Worm (Caenorhabditis elegans): ENCODE measurements around the gene dnj-9.
"Not testable (repeated sequence)": the region's sequence is repeated elsewhere in the genome, so short reads cannot be mapped to it uniquely, and the experiment has no call there.

The dnj-9 gene

ce11 chrII:4902035-4902434 lies 50.2 kb downstream of the dnj-9 start, which contains the start of gene R05F9.9 (continued):
- TF ChIP-seq mes-2 (tag; optimal IDR thresholded peaks at IDR 0.05; ENCODE audit: poor library complexity, severe bottlenecking), result peak; percentile 68
- TF ChIP-seq F49E8.2 (tag; optimal IDR thresholded peaks at IDR 0.05; ENCODE audit: borderline replicate concordance), result peak; percentile 0
- no peak for TF ChIP-seq mdl-1 (tag; optimal IDR thresholded peaks at IDR 0.05)
- TF ChIP-seq nhr-237 (tag; optimal IDR thresholded peaks at IDR 0.05), result no peak

ce11 chrII:4903696-4904095 lies 51.8 kb downstream of the dnj-9 start, which contains the start of gene sgt-1:
sgt-1 (minus strand) TSS chrII:4903796.
- not testable (repeated sequence) for TF ChIP-seq zip-11 (GFP tag; IDR thresholded peaks at IDR 0.05); nhr-111 (GFP tag; optimal IDR thresholded peaks at IDR 0.05); madf-9 (GFP tag; conservative IDR thresholded peaks at IDR 0.05)

ce11 chrII:4904277-4904676 lies 52.4 kb downstream of the dnj-9 start:
- no peak for TF ChIP-seq pqm-1 (tag; optimal IDR thresholded peaks at IDR 0.05)
- peak; percentile 73 for TF ChIP-seq nhr-28 (tag; optimal IDR thresholded peaks at IDR 0.05)
- TF ChIP-seq ctbp-1 (GFP tag; IDR thresholded peaks at IDR 0.05), result peak; percentile 41; the same call in 1 of the 2 replicates
- 0 out of 2 replicates have a peak, but pooled peaks have one; percentile 42 for TF ChIP-seq madf-9 (GFP tag; conservative IDR thresholded peaks at IDR 0.05)
- peak; percentile 40 for TF ChIP-seq F37D6.2 (tag; optimal IDR thresholded peaks at IDR 0.05)
- TF ChIP-seq dmd-6 (GFP tag; IDR thresholded peaks at IDR 0.05), result peak; percentile 66
- TF ChIP-seq D1046.2 (GFP tag; IDR thresholded peaks at IDR 0.05), result no peak
- TF ChIP-seq lin-38 (GFP tag; IDR thresholded peaks at IDR 0.05), result peak; percentile 74
- TF ChIP-seq nhr-48 (tag; optimal IDR thresholded peaks at IDR 0.05), result peak; percentile 13
- TF ChIP-seq hlh-30 (tag; optimal IDR thresholded peaks at IDR 0.05; ENCODE audit: insufficient read depth), result peak; percentile 89
- TF ChIP-seq pha-4 (GFP tag; IDR thresholded peaks at IDR 0.05), result peak; percentile 37; the same call in 1 of the 2 replicates
- TF ChIP-seq pha-4 (tag; optimal IDR thresholded peaks at IDR 0.05), result peak; percentile 23
- peak; percentile 9 for TF ChIP-seq ces-1 (GFP tag; optimal IDR thresholded peaks at IDR 0.05)
- TF ChIP-seq Y105C5A.15 (GFP tag; IDR thresholded peaks at IDR 0.05), result no peak
- TF ChIP-seq mes-2 (tag; optimal IDR thresholded peaks at IDR 0.05; ENCODE audit: poor library complexity, severe bottlenecking), result peak; percentile 79
- no peak for TF ChIP-seq ceh-44 (GFP tag; IDR thresholded peaks at IDR 0.05)
- no peak for TF ChIP-seq lin-29 (GFP tag; IDR thresholded peaks at IDR 0.05)
- peak; percentile 68; the same call in 1 of the 2 replicates for TF ChIP-seq arid-1 (GFP tag; conservative IDR thresholded peaks at IDR 0.05)
- no peak for TF ChIP-seq mxl-2 (GFP tag; conservative IDR thresholded peaks at IDR 0.05)
- no peak for TF ChIP-seq saeg-2 (GFP tag; IDR thresholded peaks at IDR 0.05)
- peak; percentile 75 for TF ChIP-seq dve-1 (tag; optimal IDR thresholded peaks at IDR 0.05; ENCODE audit: insufficient read depth)
- TF ChIP-seq lin-13 (GFP tag; optimal IDR thresholded peaks at IDR 0.05), result peak; percentile 60
- TF ChIP-seq lsy-2 (tag; optimal IDR thresholded peaks at IDR 0.05), result peak; percentile 16 to 84
- TF ChIP-seq php-3 (GFP tag; IDR thresholded peaks at IDR 0.05), result 0 out of 2 replicates have a peak, but pooled peaks have one; percentile 37
- TF ChIP-seq fos-1 (tag; optimal IDR thresholded peaks at IDR 0.05), result no peak
- peak; percentile 66; the same call in 1 of the 2 replicates for TF ChIP-seq ceh-20 (GFP tag; IDR thresholded peaks at IDR 0.05)
- peak; percentile 33 for TF ChIP-seq fkh-10 (GFP tag; optimal IDR thresholded peaks at IDR 0.05)
- peak; percentile 25 for TF ChIP-seq T20F7.1 (GFP tag; optimal IDR thresholded peaks at IDR 0.05)
- peak; percentile 37 to 86 for TF ChIP-seq mdl-1 (tag; optimal IDR thresholded peaks at IDR 0.05)
- TF ChIP-seq daf-16 (GFP tag; optimal IDR thresholded peaks at IDR 0.05), result peak in 1 of 2 experiments; percentile 16
- peak; percentile 64 for TF ChIP-seq daf-16 (tag; optimal IDR thresholded peaks at IDR 0.05)
- peak; percentile 56 for TF ChIP-seq dpl-1 (GFP tag; optimal IDR thresholded peaks at IDR 0.05)
- TF ChIP-seq tra-1 (GFP tag; IDR thresholded peaks at IDR 0.05), result peak; percentile 45; the same call in 1 of the 2 replicates
- peak; percentile 41 for TF ChIP-seq nhr-6 (tag; optimal IDR thresholded peaks at IDR 0.05)
- peak; percentile 79 for TF ChIP-seq hmg-1.1 (GFP tag; IDR thresholded peaks at IDR 0.05)
- TF ChIP-seq Y48G9A.11 (GFP tag; IDR thresholded peaks at IDR 0.05), result no peak
- peak; percentile 11 for TF ChIP-seq nhr-102 (tag; optimal IDR thresholded peaks at IDR 0.05)
- peak; percentile 58; the same call in 1 of the 2 replicates for TF ChIP-seq mdt-29 (GFP tag; IDR thresholded peaks at IDR 0.05)
- TF ChIP-seq zip-2 (tag; optimal IDR thresholded peaks at IDR 0.05), result no peak
- no peak for TF ChIP-seq ztf-7 (tag; optimal IDR thresholded peaks at IDR 0.05)
- no peak for TF ChIP-seq daf-12 (tag; optimal IDR thresholded peaks at IDR 0.05)
- no peak for TF ChIP-seq nhr-111 (GFP tag; optimal IDR thresholded peaks at IDR 0.05)
- peak; percentile 7 for TF ChIP-seq snpc-4 (tag; optimal IDR thresholded peaks at IDR 0.05)
